Worm (Caenorhabditis elegans): ENCODE data around the gene F11E6.8.

ce11 chrIV:17405530-17405929 lies 44.8 kb downstream of the F11E6.8 start, which contains the start of gene pmp-4:
- TF ChIP-seq snpc-4 (tag; optimal IDR thresholded peaks at IDR 0.05) (no peak), mep-1 (tag; optimal IDR thresholded peaks at IDR 0.05) (no peak), nhr-76 (tag; optimal IDR thresholded peaks at IDR 0.05) (no peak), unc-39 (tag; optimal IDR thresholded peaks at IDR 0.05) (no peak), ceh-43 (GFP tag; optimal IDR thresholded peaks at IDR 0.05) (no peak), unc-62 (GFP tag; optimal IDR thresholded peaks at IDR 0.05) (no peak), blmp-1 (tag; optimal IDR thresholded peaks at IDR 0.05) (no peak), lsy-2 (tag; optimal IDR thresholded peaks at IDR 0.05) (no peak), tbx-8 (GFP tag; optimal IDR thresholded peaks at IDR 0.05) (no peak), lin-13 (tag; optimal IDR thresholded peaks at IDR 0.05) (no peak), nhr-237 (tag; optimal IDR thresholded peaks at IDR 0.05) (no peak), elt-3 (tag; optimal IDR thresholded peaks at IDR 0.05) (no peak), nhr-12 (tag; optimal IDR thresholded peaks at IDR 0.05) (no peak), sptf-1 (tag; optimal IDR thresholded peaks at IDR 0.05) (no peak)

Measured in whole organism, mixed stage, embryonic.